Worm (Caenorhabditis elegans) whole organism, L4 larva: Measurements from ENCODE around the gene K02H11.4.
"Not testable (repeated sequence)": the region's sequence is repeated elsewhere in the genome, so short reads cannot be mapped to it uniquely, and the experiment has no call there.

Experiments
- D1046.2 ChIP-seq: fragments of 200-800 bp; sonication (Bioruptor generic); IDR thresholded peaks from 2 replicates; pipeline ENCODE4 v1.3.6; 2022; ENCODE audit warnings: missing genetic modification characterization, missing compliant biosample characterization
- F26F4.8 ChIP-seq: fragments of 200-800 bp; sonication (Bioruptor generic); conservative IDR thresholded peaks from 2 replicates; pipeline ENCODE4 v1.3.6; 2022; ENCODE audit warnings: missing genetic modification characterization, missing compliant biosample characterization
- F44E2.7 ChIP-seq: fragments of 200-800 bp; sonication (Bioruptor generic); IDR thresholded peaks from 2 replicates; pipeline ENCODE4 v2.1.2; 2022; ENCODE audit warnings: missing genetic modification characterization, missing compliant biosample characterization
- F49E8.2 ChIP-seq: sonication (generic microtip); optimal IDR thresholded peaks from 2 replicates; lab custom pipeline; 2016; ENCODE audit warnings: missing compliant biosample characterization, mild to moderate bottlenecking, missing genetic modification characterization, borderline replicate concordance
- R02D3.7 ChIP-seq: fragments of 150-350 bp; sonication (generic microtip); optimal IDR thresholded peaks from 3 replicates; lab custom pipeline; 2014; ENCODE audit warnings: missing biosample characterization, missing genetic modification characterization
- Y48G9A.11 ChIP-seq: fragments of 200-800 bp; sonication (Bioruptor generic); IDR thresholded peaks from 2 replicates; pipeline ENCODE4 v1.3.6; 2022; ENCODE audit warnings: missing genetic modification reagents, missing genetic modification characterization, missing compliant biosample characterization
- Y75B8A.6 ChIP-seq: fragments of 200-800 bp; sonication (Bioruptor generic); IDR thresholded peaks from 2 replicates; pipeline ENCODE4 v1.3.6; 2022; ENCODE audit warnings: missing genetic modification reagents, missing genetic modification characterization, missing compliant biosample characterization
- ZK337.2 ChIP-seq: fragments of 200-800 bp; sonication (Bioruptor generic); IDR thresholded peaks from 2 replicates; pipeline ENCODE4 v1.3.6; 2022; ENCODE audit warnings: missing genetic modification reagents, missing genetic modification characterization, missing compliant biosample characterization
- ZK546.5 ChIP-seq, 2 experiments: sonication (generic microtip); optimal IDR thresholded peaks; 2 replicates each; lab custom pipeline; 2017; ENCODE audit warnings: missing biosample characterization in 2 of 2, missing genetic modification characterization in 2 of 2
- ama-1 ChIP-seq: fragments of 150-350 bp; optimal IDR thresholded peaks from 2 replicates; lab custom pipeline; 2014; ENCODE audit warnings: inconsistent platforms, mixed read lengths
- arid-1 ChIP-seq: fragments of 200-800 bp; sonication (Bioruptor generic); conservative IDR thresholded peaks from 2 replicates; pipeline ENCODE4 v1.3.6; 2022; ENCODE audit warnings: missing genetic modification reagents, missing genetic modification characterization, missing compliant biosample characterization
- attf-4 ChIP-seq: sonication (generic microtip); optimal IDR thresholded peaks from 3 replicates; lab custom pipeline; 2017; ENCODE audit warnings: missing biosample characterization, missing genetic modification characterization
- ceh-20 ChIP-seq: fragments of 200-800 bp; sonication (Bioruptor generic); IDR thresholded peaks from 2 replicates; pipeline ENCODE4 v1.3.6; 2022; ENCODE audit warnings: missing genetic modification reagents, missing genetic modification characterization, missing compliant biosample characterization
- ceh-44 ChIP-seq: fragments of 200-800 bp; sonication (Bioruptor generic); IDR thresholded peaks from 2 replicates; pipeline ENCODE4 v1.3.6; 2022; ENCODE audit warnings: missing genetic modification reagents, missing genetic modification characterization, missing compliant biosample characterization
- ctbp-1 ChIP-seq: fragments of 200-800 bp; sonication (Bioruptor generic); IDR thresholded peaks from 2 replicates; pipeline ENCODE4 v1.3.6; 2022; ENCODE audit warnings: missing genetic modification reagents, missing genetic modification characterization, missing compliant biosample characterization
- daf-16 ChIP-seq, 3 experiments: sonication (generic microtip); optimal IDR thresholded peaks; 2 replicates each; lab custom pipeline; 2016 to 2017; ENCODE audit warnings: missing genetic modification characterization in 3 of 3, missing genetic modification reagents in 3 of 3, mild to moderate bottlenecking in 2 of 3, missing compliant biosample characterization in 2 of 3, missing biosample characterization in 1 of 3, moderate library complexity in 1 of 3
- dmd-6 ChIP-seq: fragments of 200-800 bp; sonication (Bioruptor generic); IDR thresholded peaks from 2 replicates; pipeline ENCODE4 v1.3.6; 2022; ENCODE audit warnings: missing genetic modification reagents, missing genetic modification characterization, missing compliant biosample characterization
- dmd-8 ChIP-seq: fragments of 200-800 bp; sonication (Bioruptor generic); IDR thresholded peaks from 2 replicates; pipeline ENCODE4 v1.3.6; 2022; ENCODE audit warnings: missing genetic modification characterization, missing compliant biosample characterization
- dmd-9 ChIP-seq: fragments of 200-800 bp; sonication (Bioruptor generic); IDR thresholded peaks from 2 replicates; pipeline ENCODE4 v1.3.6; 2022; ENCODE audit warnings: missing genetic modification reagents, missing genetic modification characterization, missing compliant biosample characterization
- duxl-1 ChIP-seq: sonication (generic microtip); optimal IDR thresholded peaks from 2 replicates; lab custom pipeline; 2016; ENCODE audit warnings: mild to moderate bottlenecking, missing genetic modification characterization, moderate library complexity, missing compliant biosample characterization; ENCODE audit not compliant: poor library complexity
- egl-43 ChIP-seq: fragments of 200-800 bp; sonication (Bioruptor generic); IDR thresholded peaks from 2 replicates; pipeline ENCODE4 v1.3.6; 2022; ENCODE audit warnings: missing genetic modification reagents, missing genetic modification characterization, missing compliant biosample characterization
- hmg-1.1 ChIP-seq: fragments of 200-800 bp; sonication (Bioruptor generic); IDR thresholded peaks from 2 replicates; pipeline ENCODE4 v1.3.6; 2022; ENCODE audit warnings: missing genetic modification reagents, missing genetic modification characterization, missing compliant biosample characterization
- lin-1 ChIP-seq: fragments of 200-800 bp; sonication (Bioruptor generic); IDR thresholded peaks from 2 replicates; pipeline ENCODE4 v1.3.6; 2022; ENCODE audit warnings: missing genetic modification reagents, missing genetic modification characterization, missing compliant biosample characterization
- lin-38 ChIP-seq: fragments of 200-800 bp; sonication (Bioruptor generic); IDR thresholded peaks from 2 replicates; pipeline ENCODE4 v1.3.6; 2022; ENCODE audit warnings: missing genetic modification reagents, missing genetic modification characterization, missing compliant biosample characterization
- madf-5 ChIP-seq, 2 experiments: fragments of 200-800 bp; sonication (Bioruptor generic); IDR thresholded peaks; 2 replicates each; pipeline ENCODE4 v1.3.6; 2022; ENCODE audit warnings: missing compliant biosample characterization in 2 of 2, missing genetic modification characterization in 2 of 2
- madf-9 ChIP-seq: fragments of 200-800 bp; sonication (Bioruptor generic); conservative IDR thresholded peaks from 2 replicates; pipeline ENCODE4 v1.3.6; 2022; ENCODE audit warnings: missing genetic modification reagents, missing genetic modification characterization, missing compliant biosample characterization
- mdt-29 ChIP-seq: fragments of 200-800 bp; sonication (Bioruptor generic); IDR thresholded peaks from 2 replicates; pipeline ENCODE4 v1.3.6; 2022; ENCODE audit warnings: missing genetic modification reagents, missing genetic modification characterization, missing compliant biosample characterization
- mxl-2 ChIP-seq: fragments of 200-800 bp; sonication (Bioruptor generic); conservative IDR thresholded peaks from 2 replicates; pipeline ENCODE4 v1.3.6; 2022; ENCODE audit warnings: missing genetic modification reagents, missing genetic modification characterization, missing compliant biosample characterization
- nhr-10 ChIP-seq: fragments of 150-350 bp; optimal IDR thresholded peaks from 2 replicates; lab custom pipeline; 2014; ENCODE audit warnings: missing biosample characterization, missing genetic modification characterization
- nhr-28 ChIP-seq: fragments of 150-350 bp; optimal IDR thresholded peaks from 2 replicates; lab custom pipeline; 2014; ENCODE audit warnings: missing biosample characterization, missing genetic modification characterization
- nhr-41 ChIP-seq: fragments of 200-800 bp; sonication (Bioruptor generic); IDR thresholded peaks from 2 replicates; pipeline ENCODE4 v1.3.6; 2022; ENCODE audit warnings: missing genetic modification reagents, missing genetic modification characterization, missing compliant biosample characterization
- nhr-76 ChIP-seq: fragments of 150-350 bp; optimal IDR thresholded peaks from 2 replicates; lab custom pipeline; 2014; ENCODE audit warnings: missing biosample characterization, missing genetic modification characterization
- pha-4 ChIP-seq, 2 experiments: fragments of 150-350 bp in 1 of 2; fragments of 200-800 bp in 1 of 2; sonication (Bioruptor generic) in 1 of 2; IDR thresholded peaks in 1 of 2; optimal IDR thresholded peaks in 1 of 2; 2 replicates each; pipeline versions ENCODE4 v1.3.6 to Lab custom; 2014 to 2022; ENCODE audit warnings: missing genetic modification characterization in 2 of 2, missing genetic modification reagents in 2 of 2, missing biosample characterization in 1 of 2, missing compliant biosample characterization in 1 of 2
- php-3 ChIP-seq: fragments of 200-800 bp; sonication (Bioruptor generic); IDR thresholded peaks from 2 replicates; pipeline ENCODE4 v1.3.6; 2022; ENCODE audit warnings: missing genetic modification reagents, missing genetic modification characterization, missing compliant biosample characterization
- rbr-2 ChIP-seq: sonication (generic microtip); optimal IDR thresholded peaks from 2 replicates; lab custom pipeline; 2016; ENCODE audit warnings: missing genotype, missing genetic modification characterization, missing compliant biosample characterization
- saeg-2 ChIP-seq: fragments of 200-800 bp; sonication (Bioruptor generic); IDR thresholded peaks from 2 replicates; pipeline ENCODE4 v1.3.6; 2022; ENCODE audit warnings: missing genetic modification reagents, missing genetic modification characterization, missing compliant biosample characterization
- set-16 ChIP-seq: fragments of 200-800 bp; sonication (Bioruptor generic); IDR thresholded peaks from 2 replicates; pipeline ENCODE4 v1.3.6; 2022; ENCODE audit warnings: missing genetic modification reagents, missing genetic modification characterization, missing compliant biosample characterization
- skn-1 ChIP-seq: fragments of 150-350 bp; optimal IDR thresholded peaks from 2 replicates; lab custom pipeline; 2014; ENCODE audit warnings: missing biosample characterization, missing genetic modification characterization
- snpc-1.2 ChIP-seq: fragments of 200-800 bp; sonication (Bioruptor generic); IDR thresholded peaks from 2 replicates; pipeline ENCODE4 v1.3.6; 2022; ENCODE audit warnings: missing genetic modification reagents, missing genetic modification characterization, missing compliant biosample characterization
- spr-1 ChIP-seq: sonication (generic microtip); optimal IDR thresholded peaks from 2 replicates; lab custom pipeline; 2016; ENCODE audit warnings: mild to moderate bottlenecking, missing genetic modification characterization, missing compliant biosample characterization
- tag-97 ChIP-seq: fragments of 200-800 bp; sonication (Bioruptor generic); IDR thresholded peaks from 2 replicates; pipeline ENCODE4 v1.3.6; 2022; ENCODE audit warnings: missing genetic modification characterization, missing compliant biosample characterization
- tra-1 ChIP-seq: fragments of 200-800 bp; sonication (Bioruptor generic); IDR thresholded peaks from 2 replicates; pipeline ENCODE4 v1.3.6; 2022; ENCODE audit warnings: missing genetic modification reagents, missing genetic modification characterization, missing compliant biosample characterization
- unc-130 ChIP-seq: sonication (generic microtip); optimal IDR thresholded peaks from 2 replicates; lab custom pipeline; 2016; ENCODE audit warnings: missing genetic modification reagents, missing genetic modification characterization, missing compliant biosample characterization
- unc-62 ChIP-seq, 3 experiments: fragments of 150-350 bp in 1 of 3; sonication (generic microtip); optimal IDR thresholded peaks in 2 of 3; peaks in 1 of 3; 1 replicate in 1 of 3; 2 replicates in 2 of 3; lab custom pipeline; 2014 to 2017; ENCODE audit warnings: missing biosample characterization in 3 of 3, missing genetic modification characterization in 3 of 3, missing genetic modification reagents in 3 of 3, missing genotype in 1 of 3
- vab-7 ChIP-seq: fragments of 200-800 bp; sonication (Bioruptor generic); IDR thresholded peaks from 2 replicates; pipeline ENCODE4 v1.3.6; 2022; ENCODE audit warnings: missing genetic modification reagents, missing genetic modification characterization, missing compliant biosample characterization
- zip-11 ChIP-seq: fragments of 200-800 bp; sonication (Bioruptor generic); IDR thresholded peaks from 2 replicates; pipeline ENCODE4 v1.3.6; 2022; ENCODE audit warnings: missing genetic modification characterization, missing compliant biosample characterization

Gene K02H11.4

ce11 chrV:1561169-1561568 is 30.1 kb upstream of the K02H11.4 start:
- TF ChIP-seq pha-4 (GFP tag; IDR thresholded peaks at IDR 0.05; lab: Robert Waterston, UW) (peak; percentile 95), dmd-8 (peak; percentile 99), saeg-2 (GFP tag; lab: Robert Waterston, UW) (peak; percentile 65; the same call in 1 of the 2 replicates), mdt-29 (GFP tag; lab: Robert Waterston, UW) (peak; percentile 32; the same call in 1 of the 2 replicates), lin-38 (GFP tag; lab: Robert Waterston, UW) (peak; percentile 84), hmg-1.1 (GFP tag; lab: Robert Waterston, UW) (peak; percentile 70), ctbp-1 (GFP tag; lab: Robert Waterston, UW) (peak; percentile 61; the same call in 1 of the 2 replicates), egl-43 (peak; percentile 97), snpc-1.2 (GFP tag; lab: Robert Waterston, UW) (peak; percentile 85; the same call in 1 of the 2 replicates), ceh-20 (GFP tag; lab: Robert Waterston, UW) (peak; percentile 70), dmd-9 (GFP tag; lab: Robert Waterston, UW) (peak; percentile 79; the same call in 1 of the 2 replicates), D1046.2 (GFP tag; lab: Robert Waterston, UW) (peak; percentile 86), ceh-44 (GFP tag; lab: Robert Waterston, UW) (peak; percentile 46; the same call in 1 of the 2 replicates), nhr-41 (GFP tag; lab: Robert Waterston, UW) (peak; percentile 75), mxl-2 (GFP tag; lab: Robert Waterston, UW) (peak; percentile 82), zip-11 (GFP tag; lab: Robert Waterston, UW) (peak; percentile 77; the same call in 1 of the 2 replicates), Y75B8A.6 (GFP tag; lab: Robert Waterston, UW) (peak; percentile 67; the same call in 1 of the 2 replicates), madf-9 (GFP tag; lab: Robert Waterston, UW) (peak; percentile 81), madf-5 (GFP tag; IDR thresholded peaks at IDR 0.05; lab: Robert Waterston, UW) (peak; percentile 22 to 77; a peak in 2 of 4 replicates), F26F4.8 (GFP tag; lab: Robert Waterston, UW) (peak; percentile 98), lin-1 (peak; percentile 84; the same call in 1 of the 2 replicates), dmd-6 (GFP tag; lab: Robert Waterston, UW) (peak; percentile 35; the same call in 1 of the 2 replicates), php-3 (GFP tag; lab: Robert Waterston, UW) (peak; percentile 71; the same call in 1 of the 2 replicates), tra-1 (GFP tag; lab: Robert Waterston, UW) (peak; percentile 77), Y48G9A.11 (peak; percentile 69), ZK337.2 (GFP tag; lab: Robert Waterston, UW) (peak; percentile 57; the same call in 1 of the 2 replicates), arid-1 (peak; percentile 95), F44E2.7 (GFP tag; lab: Robert Waterston, UW) (peak; percentile 93; the same call in 1 of the 2 replicates), vab-7 (peak; percentile 92)
- TF ChIP-seq pha-4 (tag; optimal IDR thresholded peaks at IDR 0.05; lab: Kevin White, UChicago): not testable (repeated sequence)

- no peak for TF ChIP-seq R02D3.7 (tag; lab: Kevin White, UChicago)
- TF ChIP-seq attf-4 (tag; lab: Kevin White, UChicago): no peak
- TF ChIP-seq unc-130 (GFP tag; lab: Kevin White, UChicago): no peak
- TF ChIP-seq nhr-28: peak; percentile 8
- no peak for TF ChIP-seq daf-16 (GFP tag; optimal IDR thresholded peaks at IDR 0.05; lab: Kevin White, UChicago)
- TF ChIP-seq daf-16 (tag; optimal IDR thresholded peaks at IDR 0.05; lab: Kevin White, UChicago): peak; percentile 57
- TF ChIP-seq, all 104 proteins: peak for 2
These were observed 27.1 kb upstream of the K02H11.4 start for ce11 chrV:1558113-1558512.

DNA sequence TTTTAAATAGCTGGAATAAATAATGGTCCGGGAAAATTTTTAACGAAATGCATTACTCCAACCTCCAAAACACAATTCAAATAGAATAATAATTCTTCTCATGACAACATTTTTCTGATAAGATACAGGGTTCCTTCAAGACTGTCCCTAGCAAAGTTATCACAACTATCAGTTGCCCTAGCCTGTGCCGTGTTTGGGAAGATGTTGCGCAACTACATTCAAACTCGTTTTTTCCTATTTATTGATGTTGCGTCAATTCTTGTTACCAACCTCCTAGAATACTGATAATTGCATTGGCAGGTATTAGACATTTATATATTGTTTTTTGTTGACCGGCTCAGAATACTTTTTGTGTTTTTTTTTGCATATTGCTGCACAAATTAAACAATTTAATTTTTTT is 24.0 kb upstream of the K02H11.4 start:
- TF ChIP-seq set-16 (GFP tag; lab: Robert Waterston, UW): no peak
- TF ChIP-seq duxl-1 (tag; lab: Kevin White, UChicago): no peak
- no peak for TF ChIP-seq ZK546.5 (tag; optimal IDR thresholded peaks at IDR 0.05; lab: Kevin White, UChicago)
- TF ChIP-seq tra-1 (GFP tag; lab: Robert Waterston, UW): no peak
- no peak for TF ChIP-seq php-3 (GFP tag; lab: Robert Waterston, UW)
- TF ChIP-seq spr-1: no peak
- no peak for TF ChIP-seq dmd-6 (GFP tag; lab: Robert Waterston, UW)
- TF ChIP-seq daf-16 (GFP tag; optimal IDR thresholded peaks at IDR 0.05; lab: Kevin White, UChicago): no peak
- TF ChIP-seq daf-16 (tag; optimal IDR thresholded peaks at IDR 0.05; lab: Kevin White, UChicago): no peak
- TF ChIP-seq ama-1 (lab: Kevin White, UChicago): no peak
- no peak for TF ChIP-seq F49E8.2 (tag; lab: Kevin White, UChicago)
- no peak for TF ChIP-seq mxl-2 (GFP tag; lab: Robert Waterston, UW)
- TF ChIP-seq skn-1 (tag; lab: Kevin White, UChicago): no peak
- TF ChIP-seq tag-97 (GFP tag; lab: Robert Waterston, UW): no peak
- TF ChIP-seq nhr-10 (tag; lab: Kevin White, UChicago): no peak
- no peak for TF ChIP-seq unc-62 (GFP tag; optimal IDR thresholded peaks at IDR 0.05 in 1 of 2; lab: Kevin White, UChicago)
- TF ChIP-seq unc-62 (tag; optimal IDR thresholded peaks at IDR 0.05; lab: Kevin White, UChicago): no peak
- TF ChIP-seq nhr-76 (tag; lab: Kevin White, UChicago): no peak
- TF ChIP-seq rbr-2 (tag; lab: Kevin White, UChicago): no peak
